Fruit fly (Drosophila melanogaster) whole organism, embryonic: Measurements from ENCODE around the gene Nsf2.

Experiments used
- Ada2b ChIP-seq: fragments of 200-800 bp; sonication (Bioruptor generic); IDR thresholded peaks from 2 replicates; pipeline ENCODE4 v1.3.6; 2022; ENCODE audit warnings: missing biosample characterization, missing genetic modification characterization
- Bdp1 ChIP-seq: fragments of 200-800 bp; sonication (Bioruptor generic); optimal IDR thresholded peaks from 3 replicates; lab custom pipeline; 2016; ENCODE audit warnings: missing biosample characterization, missing genetic modification characterization
- Bgb ChIP-seq: fragments of 200-800 bp; sonication (Bioruptor generic); IDR thresholded peaks from 2 replicates; pipeline ENCODE4 v1.3.6; 2022; ENCODE audit warnings: missing biosample characterization, missing genetic modification characterization; ENCODE audit not compliant: partially characterized antibody
- Blimp-1 ChIP-seq: fragments of 200-800 bp; sonication (Bioruptor generic); optimal IDR thresholded peaks from 3 replicates; lab custom pipeline; 2018; ENCODE audit warnings: missing biosample characterization, missing genetic modification characterization, mild to moderate bottlenecking, moderate library complexity, missing genetic modification reagents
- CG1024 ChIP-seq: fragments of 200-800 bp; sonication (Bioruptor generic); IDR thresholded peaks from 2 replicates; pipeline ENCODE4 v1.3.6; 2022; ENCODE audit warnings: missing biosample characterization, missing genetic modification characterization
- CG12299 ChIP-seq: fragments of 200-800 bp; sonication (Bioruptor generic); optimal IDR thresholded peaks from 2 replicates; lab custom pipeline; 2018; ENCODE audit warnings: missing biosample characterization, mild to moderate bottlenecking, missing genetic modification characterization
- CG13296 ChIP-seq: fragments of 200-800 bp; sonication (Bioruptor generic); optimal IDR thresholded peaks from 3 replicates; lab custom pipeline; 2018; ENCODE audit warnings: missing biosample characterization, mild to moderate bottlenecking, missing genetic modification characterization
- CG14441 ChIP-seq: fragments of 200-800 bp; sonication (Bioruptor generic); IDR thresholded peaks from 2 replicates; pipeline ENCODE4 v1.3.6; 2022; ENCODE audit warnings: missing biosample characterization, missing genetic modification characterization
- CG14667 ChIP-seq: fragments of 200-800 bp; sonication (Bioruptor generic); IDR thresholded peaks from 2 replicates; pipeline ENCODE4 v1.3.6; 2022; ENCODE audit warnings: missing biosample characterization, missing genetic modification characterization
- CG18011 ChIP-seq: fragments of 200-800 bp; sonication (Bioruptor generic); optimal IDR thresholded peaks from 2 replicates; lab custom pipeline; 2017; ENCODE audit warnings: missing biosample characterization, missing genetic modification characterization, mild to moderate bottlenecking, moderate library complexity, missing genotype
- CG1832 ChIP-seq: fragments of 200-800 bp; sonication (Bioruptor generic); optimal IDR thresholded peaks from 2 replicates; lab custom pipeline; 2017; ENCODE audit warnings: missing biosample characterization, mild to moderate bottlenecking, missing genetic modification characterization, inconsistent platforms
- CG3065 ChIP-seq: fragments of 200-800 bp; sonication (Bioruptor generic); optimal IDR thresholded peaks from 2 replicates; lab custom pipeline; 2016; ENCODE audit warnings: missing biosample characterization, missing genetic modification characterization
- CG32532 ChIP-seq: fragments of 200-800 bp; sonication (Bioruptor generic); IDR thresholded peaks from 2 replicates; pipeline ENCODE4 v1.3.6; 2022; ENCODE audit warnings: missing biosample characterization, missing genetic modification characterization
- CG34376 ChIP-seq: fragments of 200-800 bp; sonication (Bioruptor generic); optimal IDR thresholded peaks from 2 replicates; lab custom pipeline; 2018; ENCODE audit warnings: missing biosample characterization, mild to moderate bottlenecking, missing genetic modification characterization
- CG34422 ChIP-seq: fragments of 200-800 bp; sonication (Bioruptor generic); IDR thresholded peaks from 3 replicates; pipeline ENCODE4 v1.3.6; 2022; ENCODE audit warnings: missing biosample characterization, missing genetic modification characterization
- CG3838 ChIP-seq: fragments of 200-800 bp; sonication (Bioruptor generic); optimal IDR thresholded peaks from 3 replicates; lab custom pipeline; 2016; ENCODE audit warnings: missing biosample characterization, missing genetic modification characterization
- CG4404 ChIP-seq: fragments of 200-800 bp; sonication (Bioruptor generic); IDR thresholded peaks from 2 replicates; pipeline ENCODE4 v1.3.6; 2022; ENCODE audit warnings: missing biosample characterization, missing genetic modification characterization
- CG4707 ChIP-seq: fragments of 200-800 bp; sonication (Bioruptor generic); optimal IDR thresholded peaks from 2 replicates; lab custom pipeline; 2018; ENCODE audit warnings: missing biosample characterization, mild to moderate bottlenecking, missing genetic modification characterization, moderate library complexity
- CG4820 ChIP-seq: fragments of 200-800 bp; sonication (Bioruptor generic); optimal IDR thresholded peaks from 3 replicates; lab custom pipeline; 2016; ENCODE audit warnings: missing biosample characterization, missing genetic modification characterization
- CG6272 ChIP-seq: fragments of 200-800 bp; sonication (Bioruptor generic); IDR thresholded peaks from 2 replicates; pipeline ENCODE4 v1.3.6; 2022; ENCODE audit warnings: missing biosample characterization, missing genetic modification characterization
- CG6654 ChIP-seq: fragments of 200-800 bp; sonication (Bioruptor generic); optimal IDR thresholded peaks from 2 replicates; lab custom pipeline; 2017; ENCODE audit warnings: missing biosample characterization, mild to moderate bottlenecking, missing genetic modification characterization
- CG6689 ChIP-seq: fragments of 200-800 bp; sonication (Bioruptor generic); IDR thresholded peaks from 2 replicates; pipeline ENCODE4 v1.3.6; 2022; ENCODE audit warnings: missing biosample characterization, missing genetic modification characterization
- CG9437 ChIP-seq: fragments of 200-800 bp; sonication (Bioruptor generic); optimal IDR thresholded peaks from 2 replicates; lab custom pipeline; 2018; ENCODE audit warnings: missing biosample characterization, mild to moderate bottlenecking, missing genetic modification characterization
- D19B ChIP-seq: fragments of 200-800 bp; sonication (Bioruptor generic); optimal IDR thresholded peaks from 2 replicates; lab custom pipeline; 2017; ENCODE audit warnings: missing biosample characterization, mild to moderate bottlenecking, missing genetic modification characterization
- Deaf1 ChIP-seq: fragments of 200-800 bp; optimal IDR thresholded peaks from 3 replicates; lab custom pipeline; 2019; ENCODE audit warnings: missing biosample characterization, mild to moderate bottlenecking, missing genetic modification characterization, moderate library complexity
- ERR ChIP-seq: fragments of 200-800 bp; sonication (Bioruptor generic); optimal IDR thresholded peaks from 2 replicates; lab custom pipeline; 2016; ENCODE audit warnings: missing biosample characterization, missing genetic modification characterization
- Fer1 ChIP-seq: fragments of 200-800 bp; sonication (Bioruptor generic); optimal IDR thresholded peaks from 2 replicates; lab custom pipeline; 2017; ENCODE audit warnings: missing biosample characterization, mild to moderate bottlenecking, missing genetic modification characterization
- Nf-YC ChIP-seq: fragments of 200-800 bp; optimal IDR thresholded peaks from 3 replicates; lab custom pipeline; 2019; ENCODE audit warnings: missing biosample characterization, mild to moderate bottlenecking, missing genetic modification characterization, moderate library complexity
- NfI ChIP-seq: fragments of 200-800 bp; sonication (Bioruptor generic); optimal IDR thresholded peaks from 3 replicates; lab custom pipeline; 2018; ENCODE audit warnings: missing biosample characterization, mild to moderate bottlenecking, missing genetic modification characterization, moderate library complexity
- Six4 ChIP-seq: fragments of 200-800 bp; sonication (Bioruptor generic); optimal IDR thresholded peaks from 2 replicates; lab custom pipeline; 2016; ENCODE audit warnings: missing biosample characterization, missing genetic modification characterization
- Sry-β ChIP-seq: fragments of 200-800 bp; sonication (Bioruptor generic); optimal IDR thresholded peaks from 2 replicates; lab custom pipeline; 2018; ENCODE audit warnings: missing biosample characterization, mild to moderate bottlenecking, missing genetic modification characterization, moderate library complexity
- Stat92E ChIP-seq, 3 experiments: fragments of >200 bp in 2 of 3; fragments of 200-800 bp in 1 of 3; sonication (Bioruptor generic) in 1 of 3; optimal IDR thresholded peaks; 2 replicates each; lab custom pipeline; 2017 to 2019; ENCODE audit warnings: missing biosample characterization in 3 of 3, missing genetic modification characterization in 3 of 3, mild to moderate bottlenecking in 1 of 3, moderate library complexity in 1 of 3
- ac ChIP-seq: fragments of 200-800 bp; sonication (Bioruptor generic); optimal IDR thresholded peaks from 3 replicates; lab custom pipeline; 2017; ENCODE audit warnings: missing biosample characterization, mild to moderate bottlenecking, missing genetic modification characterization
- ara ChIP-seq: fragments of 200-800 bp; sonication (Bioruptor generic); IDR thresholded peaks from 2 replicates; pipeline ENCODE4 v1.3.6; 2022; ENCODE audit warnings: missing biosample characterization, missing genetic modification characterization
- bigmax ChIP-seq: fragments of 200-800 bp; sonication (Bioruptor generic); optimal IDR thresholded peaks from 2 replicates; lab custom pipeline; 2018; ENCODE audit warnings: missing biosample characterization, mild to moderate bottlenecking, missing genetic modification characterization
- btn ChIP-seq: fragments of 200-800 bp; sonication (Bioruptor generic); optimal IDR thresholded peaks from 2 replicates; lab custom pipeline; 2016; ENCODE audit warnings: missing biosample characterization, missing genetic modification characterization
- croc ChIP-seq: fragments of 200-800 bp; sonication (Bioruptor generic); conservative IDR thresholded peaks from 3 replicates; pipeline ENCODE4 v1.3.6; 2022; ENCODE audit warnings: missing biosample characterization, missing genetic modification characterization
- disco-r ChIP-seq: fragments of 200-800 bp; sonication (Bioruptor generic); optimal IDR thresholded peaks from 2 replicates; lab custom pipeline; 2016; ENCODE audit warnings: missing biosample characterization, missing genetic modification characterization
- dm ChIP-seq: fragments of 200-800 bp; sonication (Bioruptor generic); optimal IDR thresholded peaks from 3 replicates; lab custom pipeline; 2016; ENCODE audit warnings: missing biosample characterization, missing genetic modification characterization
- knrl ChIP-seq: fragments of 200-800 bp; sonication (Bioruptor generic); IDR thresholded peaks from 3 replicates; pipeline ENCODE4 v1.3.6; 2022; ENCODE audit warnings: missing biosample characterization, missing genetic modification characterization; ENCODE audit not compliant: partially characterized antibody
- lbe ChIP-seq: fragments of 200-800 bp; sonication (Bioruptor generic); optimal IDR thresholded peaks from 2 replicates; lab custom pipeline; 2016; ENCODE audit warnings: missing biosample characterization, mild to moderate bottlenecking, missing genetic modification characterization
- mirr ChIP-seq: fragments of 200-800 bp; sonication (Bioruptor generic); optimal IDR thresholded peaks from 3 replicates; lab custom pipeline; 2018; ENCODE audit warnings: missing biosample characterization, mild to moderate bottlenecking, missing genetic modification characterization
- p53 ChIP-seq: fragments of 200-800 bp; sonication (Bioruptor generic); optimal IDR thresholded peaks from 2 replicates; lab custom pipeline; 2016; ENCODE audit warnings: missing biosample characterization, missing genetic modification characterization
- ranshi ChIP-seq: fragments of 200-800 bp; sonication (Bioruptor generic); IDR thresholded peaks from 2 replicates; pipeline ENCODE4 v1.3.6; 2022; ENCODE audit warnings: missing biosample characterization, missing genetic modification characterization
- repo ChIP-seq: fragments of 200-800 bp; sonication (Bioruptor generic); optimal IDR thresholded peaks from 2 replicates; lab custom pipeline; 2016; ENCODE audit warnings: missing biosample characterization, missing genetic modification characterization
- rib ChIP-seq: fragments of 200-800 bp; sonication (Bioruptor generic); IDR thresholded peaks from 2 replicates; pipeline ENCODE4 v1.3.6; 2022; ENCODE audit warnings: missing biosample characterization, missing genetic modification characterization
- ro ChIP-seq: fragments of 200-800 bp; sonication (Bioruptor generic); IDR thresholded peaks from 2 replicates; pipeline ENCODE4 v1.3.6; 2022; ENCODE audit warnings: missing biosample characterization, missing genetic modification characterization
- salm ChIP-seq: fragments of 200-800 bp; sonication (Bioruptor generic); optimal IDR thresholded peaks from 2 replicates; lab custom pipeline; 2018; ENCODE audit warnings: missing biosample characterization, mild to moderate bottlenecking, missing genetic modification characterization
- so ChIP-seq: fragments of 200-800 bp; sonication (Bioruptor generic); IDR thresholded peaks from 3 replicates; pipeline ENCODE4 v1.3.6; 2022; ENCODE audit warnings: missing biosample characterization, missing genetic modification characterization
- stwl ChIP-seq: fragments of 200-800 bp; sonication (Bioruptor generic); optimal IDR thresholded peaks from 3 replicates; lab custom pipeline; 2018; ENCODE audit warnings: missing biosample characterization, mild to moderate bottlenecking, missing genetic modification characterization, moderate library complexity
- usp ChIP-seq: fragments of >200 bp; optimal IDR thresholded peaks from 2 replicates; lab custom pipeline; 2017; ENCODE audit warnings: missing biosample characterization, missing genetic modification characterization
- zfh2 ChIP-seq: fragments of 200-800 bp; sonication (Bioruptor generic); optimal IDR thresholded peaks from 2 replicates; lab custom pipeline; 2016; ENCODE audit warnings: missing biosample characterization, missing genetic modification characterization

The Nsf2 gene

DNA sequence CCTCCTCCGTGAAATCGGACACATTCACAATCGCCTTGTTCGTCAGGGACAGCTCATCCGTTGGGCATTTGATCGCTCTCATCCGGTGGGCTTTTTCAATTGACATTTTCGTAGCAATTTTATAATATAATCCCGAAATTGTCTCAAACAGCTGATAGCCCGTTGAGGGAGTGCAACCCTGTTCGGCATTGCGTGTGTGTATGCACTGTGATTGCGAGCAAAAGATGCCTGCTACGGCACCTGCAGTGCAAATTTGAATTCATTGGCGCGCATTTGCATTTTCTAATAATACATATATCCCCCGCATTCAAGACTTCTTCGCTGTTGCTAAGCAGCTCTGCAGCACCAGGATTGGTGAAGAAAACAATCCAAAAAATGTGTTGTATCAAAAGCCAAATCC, at the start of gene Nsf2 (continued):
- no peak for TF ChIP-seq CG3065 (GFP tag; lab: Kevin White, UChicago)
- TF ChIP-seq CG14667 (GFP tag; lab: Robert Waterston, UW): no peak
- no peak for TF ChIP-seq disco-r
- TF ChIP-seq Blimp-1 (GFP tag; lab: Kevin White, UChicago): peak; percentile 90
- no peak for TF ChIP-seq bigmax (GFP tag; lab: Kevin White, UChicago)
- TF ChIP-seq CG4820 (GFP tag; lab: Kevin White, UChicago): no peak
- TF ChIP-seq usp (GFP tag; lab: Kevin White, UChicago): no peak
- peak; percentile 18 for TF ChIP-seq Nf-YC (tag; lab: Kevin White, UChicago)
- peak; percentile 99 for TF ChIP-seq CG18011
- TF ChIP-seq NfI (GFP tag; lab: Kevin White, UChicago): peak; percentile 3
- no peak for TF ChIP-seq repo
- TF ChIP-seq CG6654 (GFP tag; lab: Kevin White, UChicago): no peak
- no peak for TF ChIP-seq Six4 (GFP tag; lab: Kevin White, UChicago)
- TF ChIP-seq Stat92E (GFP tag; optimal IDR thresholded peaks at IDR 0.05; lab: Kevin White, UChicago): peak in 1 of 3 experiments; percentile 30
- TF ChIP-seq D19B (GFP tag; lab: Kevin White, UChicago): no peak
- TF ChIP-seq ac (GFP tag; lab: Kevin White, UChicago): no peak
- no peak for TF ChIP-seq CG14441 (GFP tag; lab: Robert Waterston, UW)
- TF ChIP-seq mirr (GFP tag; lab: Kevin White, UChicago): no peak
- no peak for TF ChIP-seq CG1832
- peak; percentile 79 for TF ChIP-seq stwl
- no peak for TF ChIP-seq CG13296
- TF ChIP-seq rib (GFP tag; lab: Robert Waterston, UW): no peak
- no peak for TF ChIP-seq CG3838 (GFP tag; lab: Kevin White, UChicago)
- TF ChIP-seq knrl: 0 out of 3 replicates have a peak, but pooled peaks have one; percentile 34

DNA sequence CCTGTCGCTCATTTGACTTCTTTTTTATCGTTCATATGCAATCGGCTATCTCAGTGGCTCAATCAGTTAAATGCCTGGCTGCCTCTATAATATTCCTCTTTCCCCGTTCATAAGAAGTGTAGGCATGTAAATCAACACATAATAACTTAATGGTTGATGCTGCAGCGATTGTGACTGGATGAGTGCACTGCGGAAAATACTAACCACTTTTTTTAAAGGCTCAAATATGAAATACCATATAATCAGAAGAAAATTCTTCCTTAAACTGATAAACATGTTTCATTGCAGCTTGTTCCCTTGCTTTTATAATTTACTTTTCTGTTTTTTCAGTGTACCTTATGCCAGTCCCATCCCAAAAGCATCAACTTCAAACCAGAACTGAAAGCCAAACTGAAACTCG, 47.1 kb upstream of the Nsf2 start:
- TF ChIP-seq Deaf1 (tag; lab: Kevin White, UChicago) (no peak), ERR (no peak), CG32532 (GFP tag; lab: Robert Waterston, UW) (no peak), croc (GFP tag; lab: Robert Waterston, UW) (peak; percentile 43; the same call in 2 of the 3 replicates), CG4707 (no peak), CG4404 (GFP tag; lab: Robert Waterston, UW) (0 out of 2 replicates have a peak, but pooled peaks have one; percentile 28), CG6689 (0 out of 2 replicates have a peak, but pooled peaks have one; percentile 39), zfh2 (GFP tag; lab: Kevin White, UChicago) (no peak), CG34422 (GFP tag; lab: Robert Waterston, UW) (0 out of 3 replicates have a peak, but pooled peaks have one; percentile 21), Ada2b (GFP tag; lab: Robert Waterston, UW) (no peak; the same call in 1 of the 2 replicates), CG6272 (no peak), so (GFP tag; lab: Robert Waterston, UW) (no peak), CG1024 (GFP tag; lab: Robert Waterston, UW) (no peak), salm (tag; lab: Kevin White, UChicago) (no peak), lbe (GFP tag; lab: Kevin White, UChicago) (no peak), p53 (no peak), CG34376 (GFP tag; lab: Kevin White, UChicago) (no peak), ro (GFP tag; lab: Robert Waterston, UW) (peak; percentile 59; the same call in 1 of the 2 replicates), CG12299 (tag; lab: Kevin White, UChicago) (no peak), Sry-β (GFP tag; lab: Kevin White, UChicago) (no peak), btn (GFP tag; lab: Kevin White, UChicago) (no peak), Fer1 (no peak), disco-r (no peak), Bgb (GFP tag; lab: Robert Waterston, UW) (no peak), dm (GFP tag; lab: Kevin White, UChicago) (no peak), ara (GFP tag; lab: Robert Waterston, UW) (peak; percentile 68; the same call in 1 of the 2 replicates), Bdp1 (GFP tag; lab: Kevin White, UChicago) (no peak), CG9437 (GFP tag; lab: Kevin White, UChicago) (no peak), ranshi (GFP tag; lab: Robert Waterston, UW) (peak; percentile 56; the same call in 1 of the 2 replicates)
